Worm (Caenorhabditis elegans) whole organism, young adult: ENCODE measurements around the gene algn-8.

ENCODE experiments used
- nhr-27 ChIP-seq: fragments of 200-800 bp; sonication (Bioruptor generic); optimal IDR thresholded peaks from 2 replicates; lab custom pipeline; 2018; ENCODE audit warnings: mild to moderate bottlenecking, missing genetic modification characterization, moderate library complexity, missing compliant biosample characterization
- unc-62 ChIP-seq: fragments of 150-350 bp; optimal IDR thresholded peaks from 2 replicates; lab custom pipeline; 2014; ENCODE audit warnings: missing biosample characterization, missing genetic modification reagents, missing genetic modification characterization

- TF ChIP-seq unc-62, result no peak
- no peak for TF ChIP-seq nhr-27 (tag; lab: Kevin White, UChicago)
Measured at ce11 chrII:9833855-9834254, 52.4 kb downstream of the algn-8 start, which contains the start of gene ZK938.3.
